Fruit fly (Drosophila melanogaster) whole organism, embryonic: Measurements from ENCODE around the gene CG7069.
A peak's percentile ranks its signal among the peaks of the same experiment; 100 is the strongest.

Source experiments
- Atf6 ChIP-seq: fragments of 200-800 bp; sonication (Bioruptor generic); IDR thresholded peaks from 2 replicates; pipeline ENCODE4 v1.3.6; 2022; ENCODE audit warnings: missing biosample characterization, missing genetic modification characterization
- B-H1 ChIP-seq: fragments of 200-800 bp; sonication (Bioruptor generic); IDR thresholded peaks from 3 replicates; pipeline ENCODE4 v1.3.6; 2022; ENCODE audit warnings: missing biosample characterization, missing genetic modification characterization
- BEAF-32 ChIP-seq: fragments of 200-800 bp; sonication (Bioruptor generic); optimal IDR thresholded peaks from 3 replicates; lab custom pipeline; 2017; ENCODE audit warnings: missing biosample characterization, missing genetic modification characterization, mild to moderate bottlenecking, moderate library complexity, missing genetic modification reagents
- CG10274 ChIP-seq: fragments of 200-800 bp; sonication (Bioruptor generic); optimal IDR thresholded peaks from 3 replicates; lab custom pipeline; 2017; ENCODE audit warnings: missing biosample characterization, mild to moderate bottlenecking, missing genetic modification characterization
- CG12299 ChIP-seq: fragments of 200-800 bp; sonication (Bioruptor generic); optimal IDR thresholded peaks from 2 replicates; lab custom pipeline; 2018; ENCODE audit warnings: missing biosample characterization, mild to moderate bottlenecking, missing genetic modification characterization
- CG1233 ChIP-seq: fragments of 200-800 bp; sonication (Bioruptor generic); optimal IDR thresholded peaks from 4 replicates; lab custom pipeline; 2018; ENCODE audit warnings: missing biosample characterization, mild to moderate bottlenecking, missing genetic modification characterization
- CG17359 ChIP-seq: fragments of 200-800 bp; sonication (Bioruptor generic); optimal IDR thresholded peaks from 3 replicates; lab custom pipeline; 2018; ENCODE audit warnings: missing biosample characterization, mild to moderate bottlenecking, missing genetic modification characterization, moderate library complexity
- CG18011 ChIP-seq: fragments of 200-800 bp; sonication (Bioruptor generic); optimal IDR thresholded peaks from 2 replicates; lab custom pipeline; 2017; ENCODE audit warnings: missing biosample characterization, missing genetic modification characterization, mild to moderate bottlenecking, moderate library complexity, missing genotype
- CG30020 ChIP-seq: fragments of 200-800 bp; optimal IDR thresholded peaks from 2 replicates; lab custom pipeline; 2019; ENCODE audit warnings: missing biosample characterization, mild to moderate bottlenecking, missing genetic modification characterization, moderate library complexity
- CG4424 ChIP-seq: fragments of 200-800 bp; sonication (Bioruptor generic); optimal IDR thresholded peaks from 3 replicates; lab custom pipeline; 2016; ENCODE audit warnings: missing biosample characterization, missing genetic modification characterization
- CG4617 ChIP-seq: fragments of 200-800 bp; sonication (Bioruptor generic); optimal IDR thresholded peaks from 3 replicates; lab custom pipeline; 2016; ENCODE audit warnings: missing biosample characterization, missing genetic modification characterization, borderline replicate concordance
- CG6689 ChIP-seq: fragments of 200-800 bp; sonication (Bioruptor generic); IDR thresholded peaks from 2 replicates; pipeline ENCODE4 v1.3.6; 2022; ENCODE audit warnings: missing biosample characterization, missing genetic modification characterization
- CG7745 ChIP-seq: fragments of 200-800 bp; sonication (Bioruptor generic); optimal IDR thresholded peaks from 2 replicates; lab custom pipeline; 2018; ENCODE audit warnings: missing biosample characterization, mild to moderate bottlenecking, missing genetic modification characterization, moderate library complexity
- CG9876 ChIP-seq: fragments of 200-800 bp; sonication (Bioruptor generic); optimal IDR thresholded peaks from 2 replicates; lab custom pipeline; 2016; ENCODE audit warnings: missing biosample characterization, missing genetic modification characterization
- CoRest ChIP-seq: fragments of 200-800 bp; sonication (Bioruptor generic); optimal IDR thresholded peaks from 3 replicates; lab custom pipeline; 2018; ENCODE audit warnings: missing biosample characterization, mild to moderate bottlenecking, missing genetic modification characterization, moderate library complexity
- Deaf1 ChIP-seq: fragments of 200-800 bp; optimal IDR thresholded peaks from 3 replicates; lab custom pipeline; 2019; ENCODE audit warnings: missing biosample characterization, mild to moderate bottlenecking, missing genetic modification characterization, moderate library complexity
- Dref ChIP-seq: fragments of 200-800 bp; sonication (Bioruptor generic); IDR thresholded peaks from 2 replicates; pipeline ENCODE4 v1.3.6; 2022; ENCODE audit warnings: missing biosample characterization, missing genetic modification characterization
- ERR ChIP-seq: fragments of 200-800 bp; sonication (Bioruptor generic); optimal IDR thresholded peaks from 2 replicates; lab custom pipeline; 2016; ENCODE audit warnings: missing biosample characterization, missing genetic modification characterization
- HHEX ChIP-seq: fragments of 200-800 bp; sonication (Bioruptor generic); optimal IDR thresholded peaks from 3 replicates; lab custom pipeline; 2017; ENCODE audit warnings: missing biosample characterization, mild to moderate bottlenecking, missing genetic modification characterization, missing genetic modification reagents
- HLH3B ChIP-seq: fragments of 200-800 bp; sonication (Bioruptor generic); IDR thresholded peaks from 2 replicates; pipeline ENCODE4 v1.3.6; 2022; ENCODE audit warnings: missing biosample characterization, missing genetic modification characterization
- Hand ChIP-seq: fragments of 200-800 bp; sonication (Bioruptor generic); optimal IDR thresholded peaks from 2 replicates; lab custom pipeline; 2017; ENCODE audit warnings: mild to moderate bottlenecking, missing biosample characterization, missing genetic modification reagents, missing genetic modification characterization
- Nf-YC ChIP-seq: fragments of 200-800 bp; optimal IDR thresholded peaks from 3 replicates; lab custom pipeline; 2019; ENCODE audit warnings: missing biosample characterization, mild to moderate bottlenecking, missing genetic modification characterization, moderate library complexity
- Oli ChIP-seq: fragments of 200-800 bp; sonication (Bioruptor generic); optimal IDR thresholded peaks from 2 replicates; lab custom pipeline; 2018; ENCODE audit warnings: missing biosample characterization, mild to moderate bottlenecking, missing genetic modification characterization, moderate library complexity
- Scr ChIP-seq: fragments of 200-800 bp; sonication (Bioruptor generic); IDR thresholded peaks from 2 replicates; pipeline ENCODE4 v1.3.6; 2022; ENCODE audit warnings: missing biosample characterization, missing genetic modification characterization; ENCODE audit not compliant: partially characterized antibody
- Sin3A ChIP-seq: fragments of >200 bp; optimal IDR thresholded peaks from 2 replicates; lab custom pipeline; 2018
- Sry-δ ChIP-seq: fragments of 200-800 bp; sonication (Bioruptor generic); optimal IDR thresholded peaks from 2 replicates; lab custom pipeline; 2016; ENCODE audit warnings: missing biosample characterization, missing genetic modification characterization
- Ssrp ChIP-seq: fragments of 200-800 bp; sonication (Bioruptor generic); optimal IDR thresholded peaks from 2 replicates; lab custom pipeline; 2018; ENCODE audit warnings: missing biosample characterization, mild to moderate bottlenecking, missing genetic modification characterization, moderate library complexity
- Stat92E ChIP-seq, 3 experiments: fragments of >200 bp in 2 of 3; fragments of 200-800 bp in 1 of 3; sonication (Bioruptor generic) in 1 of 3; optimal IDR thresholded peaks; 2 replicates each; lab custom pipeline; 2017 to 2019; ENCODE audit warnings: missing biosample characterization in 3 of 3, missing genetic modification characterization in 3 of 3, mild to moderate bottlenecking in 1 of 3, moderate library complexity in 1 of 3
- Vsx1 ChIP-seq: fragments of 200-800 bp; sonication (Bioruptor generic); optimal IDR thresholded peaks from 2 replicates; lab custom pipeline; 2017; ENCODE audit warnings: missing biosample characterization, mild to moderate bottlenecking, missing genetic modification characterization, missing genetic modification reagents
- ac ChIP-seq: fragments of 200-800 bp; sonication (Bioruptor generic); optimal IDR thresholded peaks from 3 replicates; lab custom pipeline; 2017; ENCODE audit warnings: missing biosample characterization, mild to moderate bottlenecking, missing genetic modification characterization
- ase ChIP-seq: fragments of 200-800 bp; sonication (Bioruptor generic); IDR thresholded peaks from 3 replicates; pipeline ENCODE4 v1.3.6; 2022; ENCODE audit warnings: missing biosample characterization, missing genetic modification characterization
- ash1 ChIP-seq: fragments of 200-800 bp; sonication (Bioruptor generic); optimal IDR thresholded peaks from 2 replicates; lab custom pipeline; 2018; ENCODE audit warnings: missing biosample characterization, mild to moderate bottlenecking, missing genetic modification characterization
- bab2 ChIP-seq: fragments of 200-800 bp; sonication (Bioruptor generic); optimal IDR thresholded peaks from 2 replicates; lab custom pipeline; 2016; ENCODE audit warnings: missing biosample characterization, missing genetic modification characterization
- bbx ChIP-seq: fragments of 200-800 bp; sonication (Bioruptor generic); IDR thresholded peaks from 2 replicates; pipeline ENCODE4 v1.3.6; 2022; ENCODE audit warnings: missing biosample characterization, missing genetic modification characterization; ENCODE audit not compliant: partially characterized antibody
- bsh ChIP-seq, 2 experiments: fragments of 200-800 bp; sonication (Bioruptor generic); optimal IDR thresholded peaks; 2 replicates each; lab custom pipeline; 2017 to 2018; ENCODE audit warnings: mild to moderate bottlenecking in 2 of 2, missing biosample characterization in 2 of 2, missing genetic modification characterization in 2 of 2, moderate library complexity in 1 of 2
- cas ChIP-seq: fragments of 200-800 bp; sonication (Bioruptor generic); IDR thresholded peaks from 2 replicates; pipeline ENCODE4 v1.3.6; 2022; ENCODE audit warnings: missing biosample characterization, missing genetic modification characterization
- cg ChIP-seq: fragments of 200-800 bp; sonication (Bioruptor generic); optimal IDR thresholded peaks from 3 replicates; lab custom pipeline; 2019; ENCODE audit warnings: missing biosample characterization, mild to moderate bottlenecking, missing genetic modification characterization, moderate library complexity
- corto ChIP-seq: fragments of 200-800 bp; sonication (Bioruptor generic); optimal IDR thresholded peaks from 2 replicates; lab custom pipeline; 2016; ENCODE audit warnings: missing biosample characterization, mild to moderate bottlenecking, missing genetic modification characterization, moderate library complexity
- da ChIP-seq: fragments of 200-800 bp; sonication (Bioruptor generic); optimal IDR thresholded peaks from 2 replicates; lab custom pipeline; 2016; ENCODE audit warnings: missing biosample characterization, missing genetic modification characterization
- ftz-f1 ChIP-seq: fragments of 200-800 bp; sonication (Bioruptor generic); optimal IDR thresholded peaks from 2 replicates; lab custom pipeline; 2016; ENCODE audit warnings: missing biosample characterization, missing genetic modification characterization
- gcm2 ChIP-seq: fragments of 200-800 bp; sonication (Bioruptor generic); optimal IDR thresholded peaks from 2 replicates; lab custom pipeline; 2016; ENCODE audit warnings: missing biosample characterization, missing genetic modification characterization
- gro ChIP-seq: fragments of 200-800 bp; sonication (Bioruptor generic); optimal IDR thresholded peaks from 2 replicates; lab custom pipeline; 2016; ENCODE audit warnings: missing biosample characterization, missing genetic modification characterization
- inv ChIP-seq: fragments of 200-800 bp; sonication (Bioruptor generic); IDR thresholded peaks from 2 replicates; pipeline ENCODE4 v1.3.6; 2022; ENCODE audit warnings: missing biosample characterization, missing genetic modification characterization; ENCODE audit not compliant: partially characterized antibody
- row ChIP-seq: fragments of 200-800 bp; sonication (Bioruptor generic); IDR thresholded peaks from 3 replicates; pipeline ENCODE4 v1.3.6; 2022; ENCODE audit warnings: missing biosample characterization, missing genetic modification characterization
- so ChIP-seq: fragments of 200-800 bp; sonication (Bioruptor generic); IDR thresholded peaks from 3 replicates; pipeline ENCODE4 v1.3.6; 2022; ENCODE audit warnings: missing biosample characterization, missing genetic modification characterization
- tll ChIP-seq, 2 experiments: fragments of 200-800 bp in 1 of 2; fragments of >200 bp in 1 of 2; sonication (Bioruptor generic) in 1 of 2; optimal IDR thresholded peaks; 2 replicates each; lab custom pipeline; 2017 to 2019; ENCODE audit warnings: missing biosample characterization in 2 of 2, missing genetic modification characterization in 2 of 2, mild to moderate bottlenecking in 1 of 2, moderate library complexity in 1 of 2
- trem ChIP-seq: fragments of 200-800 bp; optimal IDR thresholded peaks from 3 replicates; lab custom pipeline; 2019; ENCODE audit warnings: missing biosample characterization, mild to moderate bottlenecking, missing genetic modification characterization, moderate library complexity
- twi ChIP-seq: fragments of 200-800 bp; optimal IDR thresholded peaks from 2 replicates; lab custom pipeline; 2019; ENCODE audit warnings: missing biosample characterization, mild to moderate bottlenecking, missing genetic modification characterization, moderate library complexity
- vvl ChIP-seq: fragments of 200-800 bp; sonication (Bioruptor generic); IDR thresholded peaks from 2 replicates; pipeline ENCODE4 v1.3.6; 2022; ENCODE audit warnings: missing biosample characterization, missing genetic modification characterization
- zen ChIP-seq: fragments of 200-800 bp; sonication (Bioruptor generic); optimal IDR thresholded peaks from 3 replicates; lab custom pipeline; 2018; ENCODE audit warnings: missing biosample characterization, mild to moderate bottlenecking, missing genetic modification characterization, moderate library complexity

CG7069 gene

dm6 chr3R:22420911-22421310 is 48.3 kb downstream of the CG7069 start, which contains the start of the genes Nop56 and mats (continued):
- TF ChIP-seq ase = no peak
- no peak for TF ChIP-seq CG4424
- TF ChIP-seq ac (GFP tag; lab: Kevin White, UChicago) = no peak
- peak; percentile 62 for TF ChIP-seq Nf-YC
- TF ChIP-seq da = no peak
- TF ChIP-seq CG4617 (GFP tag; lab: Kevin White, UChicago) = peak; percentile 94
- peak; percentile 20 for TF ChIP-seq CG17359 (tag; lab: Kevin White, UChicago)
- TF ChIP-seq Ssrp (tag; lab: Kevin White, UChicago) = no peak
- no peak for TF ChIP-seq Deaf1 (tag; lab: Kevin White, UChicago)
- no peak for TF ChIP-seq cas
- peak; percentile 45 for TF ChIP-seq ftz-f1
- TF ChIP-seq inv (GFP tag; lab: Robert Waterston, UW) = no peak; the same call in 1 of the 2 replicates
- TF ChIP-seq CG7745 (tag; lab: Kevin White, UChicago) = peak; percentile 21
- peak; percentile 71 for TF ChIP-seq trem
- TF ChIP-seq corto = no peak
- no peak for TF ChIP-seq CoRest
- peak; percentile 37 for TF ChIP-seq Dref (GFP tag; lab: Robert Waterston, UW)
- TF ChIP-seq ash1 (GFP tag; lab: Kevin White, UChicago) = no peak
- no peak for TF ChIP-seq HHEX (GFP tag; lab: Kevin White, UChicago)
- no peak for TF ChIP-seq bab2
- no peak for TF ChIP-seq CG6689
- TF ChIP-seq Oli (tag; lab: Kevin White, UChicago) = no peak
- TF ChIP-seq row = peak; percentile 35; the same call in 1 of the 3 replicates
- TF ChIP-seq Sin3A = peak; percentile 41
- no peak for TF ChIP-seq tll (GFP tag; optimal IDR thresholded peaks at IDR 0.05; lab: Kevin White, UChicago)
- TF ChIP-seq CG18011 = no peak
- TF ChIP-seq gro (GFP tag; lab: Kevin White, UChicago) = peak; percentile 30
- TF ChIP-seq CG12299 (tag; lab: Kevin White, UChicago) = peak; percentile 28
- peak in 1 of 3 experiments; percentile 78 for TF ChIP-seq Stat92E (GFP tag; optimal IDR thresholded peaks at IDR 0.05; lab: Kevin White, UChicago)
- TF ChIP-seq twi (tag; lab: Kevin White, UChicago) = peak; percentile 53
- no peak for TF ChIP-seq HLH3B (GFP tag; lab: Robert Waterston, UW)
- TF ChIP-seq zen (tag; lab: Kevin White, UChicago) = peak; percentile 13
- TF ChIP-seq Vsx1 (GFP tag; lab: Kevin White, UChicago) = no peak
- no peak for TF ChIP-seq CG1233 (GFP tag; lab: Kevin White, UChicago)
- no peak for TF ChIP-seq Hand
- TF ChIP-seq so (GFP tag; lab: Robert Waterston, UW) = 0 out of 3 replicates have a peak, but pooled peaks have one; percentile 16
- no peak for TF ChIP-seq Atf6 (GFP tag; lab: Robert Waterston, UW)
- TF ChIP-seq ERR (GFP tag; lab: Kevin White, UChicago) = no peak
- TF ChIP-seq CG10274 = no peak
- peak; percentile 44; the same call in 1 of the 2 replicates for TF ChIP-seq vvl (GFP tag; lab: Robert Waterston, UW)
- no peak; the same call in 1 of the 2 replicates for TF ChIP-seq bbx (GFP tag; lab: Robert Waterston, UW)
- TF ChIP-seq gcm2 = no peak
- TF ChIP-seq CG9876 = no peak
- TF ChIP-seq cg (GFP tag; lab: Kevin White, UChicago) = peak; percentile 73
- peak; percentile 48 for TF ChIP-seq CG30020 (tag; lab: Kevin White, UChicago)
- TF ChIP-seq bsh (GFP tag; optimal IDR thresholded peaks at IDR 0.05; lab: Kevin White, UChicago) = no peak
- peak; percentile 48 for TF ChIP-seq BEAF-32 (GFP tag; lab: Kevin White, UChicago)
- TF ChIP-seq Sry-δ = peak; percentile 30
- TF ChIP-seq B-H1 (GFP tag; lab: Robert Waterston, UW) = no peak
- peak; percentile 35; the same call in 1 of the 2 replicates for TF ChIP-seq Scr (GFP tag; lab: Robert Waterston, UW)
